Worm (Caenorhabditis elegans): ENCODE data around the gene F40G12.9.
"Not testable (repeated sequence)": the region's sequence is repeated elsewhere in the genome, so short reads cannot be mapped to it uniquely, and the experiment has no call there.

F40G12.9 gene

DNA sequence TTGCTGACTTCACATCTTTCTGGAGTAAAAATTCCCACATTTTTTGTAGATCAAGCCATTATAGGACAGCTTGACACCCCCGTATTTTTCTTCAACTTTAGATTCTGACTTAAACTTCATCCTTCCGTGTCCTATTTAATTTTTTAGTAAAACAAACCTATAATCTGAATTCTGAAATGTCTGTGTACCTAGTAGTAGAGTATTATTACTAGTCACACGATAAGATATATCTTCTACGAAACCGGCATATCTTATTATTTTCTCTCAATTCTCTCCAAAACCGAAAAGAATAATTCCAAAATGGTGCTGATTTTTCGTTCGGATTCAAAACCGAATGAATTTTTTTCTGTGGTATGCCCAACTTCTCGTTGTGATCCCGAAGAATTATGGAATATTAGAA, 11.9 kb downstream of the F40G12.9 start, which contains the start of gene F14D7.9:
F14D7.9 (plus strand) TSS at position 301 of the 400 bp plus-strand sequence.
- TF ChIP-seq ama-1 (optimal IDR thresholded peaks at IDR 0.05) (no peak), elt-2 (tag; optimal IDR thresholded peaks at IDR 0.05) (no peak), hlh-17 (GFP tag; optimal IDR thresholded peaks at IDR 0.05; ENCODE audit: borderline replicate concordance) (no peak), egl-13 (tag; optimal IDR thresholded peaks at IDR 0.05) (no peak), mef-2 (tag; optimal IDR thresholded peaks at IDR 0.05) (no peak), efl-1 (optimal IDR thresholded peaks at IDR 0.05) (no peak), efl-1 (GFP tag; optimal IDR thresholded peaks at IDR 0.05 in 1 of 2) (no peak), sox-4 (tag; optimal IDR thresholded peaks at IDR 0.05) (no peak), lin-15B (tag; optimal IDR thresholded peaks at IDR 0.05) (no peak), lsy-2 (tag; optimal IDR thresholded peaks at IDR 0.05) (no peak), efl-3 (GFP tag; optimal IDR thresholded peaks at IDR 0.05) (no peak), ceh-88 (GFP tag; IDR thresholded peaks at IDR 0.05) (no peak), fkh-8 (tag; optimal IDR thresholded peaks at IDR 0.05) (no peak), unc-98 (GFP tag; IDR thresholded peaks at IDR 0.05) (no peak), grh-1 (GFP tag; IDR thresholded peaks at IDR 0.05) (no peak), pag-3 (tag; optimal IDR thresholded peaks at IDR 0.05; ENCODE audit: borderline replicate concordance, insufficient read depth) (no peak), ztf-4 (tag; optimal IDR thresholded peaks at IDR 0.05) (no peak)

DNA sequence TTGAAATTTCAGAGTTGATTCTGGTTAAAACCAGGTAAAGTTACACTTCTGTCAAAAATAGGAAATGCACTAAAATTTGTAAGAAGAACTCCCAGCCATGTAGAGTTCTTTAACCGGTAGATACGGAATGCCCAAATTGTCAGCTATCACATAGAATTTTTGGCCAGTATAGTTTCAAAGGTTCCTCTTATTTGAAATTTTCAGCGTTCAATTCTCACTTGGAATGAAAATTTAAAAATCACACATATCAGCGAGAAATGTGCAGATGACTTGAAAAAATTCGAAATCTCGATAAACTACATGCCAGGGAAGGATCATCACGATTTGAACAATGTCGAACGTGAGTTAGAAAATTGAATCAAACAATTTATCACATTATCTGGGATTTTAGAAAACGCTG, 14.0 kb downstream of the F40G12.9 start, which contains the start of gene F14D7.3:
F14D7.3 (plus strand) TSS at position 301 of the 400 bp plus-strand sequence.
- TF ChIP-seq sptf-1 (tag; optimal IDR thresholded peaks at IDR 0.05) (no peak), dpl-1 (GFP tag; optimal IDR thresholded peaks at IDR 0.05) (no peak), mdl-1 (tag; optimal IDR thresholded peaks at IDR 0.05) (no peak), lin-14 (GFP tag; optimal IDR thresholded peaks at IDR 0.05) (no peak), isw-1 (GFP tag; IDR thresholded peaks at IDR 0.05) (no peak), ztf-4 (tag; optimal IDR thresholded peaks at IDR 0.05) (no peak), hpl-2 (GFP tag; optimal IDR thresholded peaks at IDR 0.05) (no peak)

DNA sequence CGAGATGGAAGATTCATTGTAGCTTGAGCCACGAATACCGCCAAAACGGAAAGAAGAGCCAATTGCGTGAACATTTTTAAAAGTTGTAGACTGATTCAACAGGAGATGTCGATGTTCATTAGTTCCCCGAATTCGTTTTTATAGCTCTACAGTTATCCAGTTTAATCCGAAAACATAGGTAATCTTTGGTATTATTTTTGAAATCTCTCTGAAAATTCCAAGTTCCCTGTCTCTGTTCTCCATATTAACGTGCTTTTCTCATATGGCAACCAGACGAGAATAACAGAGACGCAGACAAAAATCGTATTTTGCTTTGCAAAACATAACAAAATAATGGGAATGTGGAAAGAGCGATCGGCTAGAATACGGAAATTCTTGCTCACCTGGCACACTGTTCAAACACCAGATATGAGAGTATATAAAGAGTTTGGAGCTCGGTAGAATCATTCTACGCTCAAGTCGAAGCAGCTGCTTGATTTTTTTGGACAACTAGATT, 17.2 kb downstream of the F40G12.9 start, which contains the start of the genes spig-3 and F14D7.12:
spig-3 (minus strand) TSS at position 101 of the 496 bp plus-strand sequence.
F14D7.12 (plus strand) TSS at position 446 of the 496 bp plus-strand sequence.
- TF ChIP-seq aly-2 (tag; optimal IDR thresholded peaks at IDR 0.05) (no peak), efl-1 (optimal IDR thresholded peaks at IDR 0.05) (no peak), efl-1 (GFP tag; optimal IDR thresholded peaks at IDR 0.05 in 1 of 2) (peak in 1 of 2 experiments; percentile 49)

DNA sequence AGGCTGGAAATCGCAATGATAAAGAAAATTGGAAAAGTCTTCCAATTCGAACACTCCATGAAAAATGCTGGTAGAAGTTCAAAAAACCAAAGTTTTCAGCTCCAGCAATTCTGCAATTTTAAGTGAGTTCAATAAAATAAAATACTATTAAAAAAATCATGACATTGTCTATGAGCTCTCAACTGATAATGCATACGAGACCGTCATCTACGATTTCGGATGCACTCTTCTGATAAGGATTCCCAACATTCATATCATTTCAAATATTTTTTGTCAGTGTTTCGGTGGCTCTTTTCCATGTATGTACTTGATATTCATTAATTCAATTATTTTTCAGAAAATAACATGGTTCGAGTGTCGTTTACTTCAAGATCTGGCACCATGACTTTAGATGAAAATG, 18.6 kb downstream of the F40G12.9 start, which contains the start of gene F14D7.6:
F14D7.6 (plus strand) TSS at position 338 of the 400 bp plus-strand sequence.
- TF ChIP-seq C16A3.4 (tag; optimal IDR thresholded peaks at IDR 0.05) (no peak), elt-2 (tag; optimal IDR thresholded peaks at IDR 0.05) (peak; percentile 4)

DNA sequence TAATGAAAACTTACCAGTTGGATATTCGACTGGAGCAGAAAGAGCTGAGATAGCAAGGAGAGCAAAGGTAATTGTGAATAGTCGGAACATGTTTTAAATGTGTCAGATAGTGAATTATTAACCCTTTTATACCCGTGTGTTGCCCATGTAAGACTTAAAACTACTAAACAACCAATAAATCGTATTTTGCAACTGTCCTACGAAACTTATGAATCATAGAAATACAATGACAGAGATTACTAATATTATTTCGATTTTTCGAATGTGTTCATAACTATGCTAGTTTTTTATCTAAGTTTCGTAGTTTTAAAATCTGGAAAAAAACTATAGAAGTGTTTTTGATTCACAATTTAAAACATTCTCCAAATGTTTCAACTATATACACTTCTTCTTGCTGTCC, 24.3 kb downstream of the F40G12.9 start, which contains the start of gene spig-4:
spig-4 (minus strand) TSS at position 101 of the 400 bp plus-strand sequence.
- TF ChIP-seq ceh-88 (GFP tag; IDR thresholded peaks at IDR 0.05); nhr-90 (tag; optimal IDR thresholded peaks at IDR 0.05; ENCODE audit: poor library complexity); ceh-63 (GFP tag; optimal IDR thresholded peaks at IDR 0.05): not testable (repeated sequence)

DNA sequence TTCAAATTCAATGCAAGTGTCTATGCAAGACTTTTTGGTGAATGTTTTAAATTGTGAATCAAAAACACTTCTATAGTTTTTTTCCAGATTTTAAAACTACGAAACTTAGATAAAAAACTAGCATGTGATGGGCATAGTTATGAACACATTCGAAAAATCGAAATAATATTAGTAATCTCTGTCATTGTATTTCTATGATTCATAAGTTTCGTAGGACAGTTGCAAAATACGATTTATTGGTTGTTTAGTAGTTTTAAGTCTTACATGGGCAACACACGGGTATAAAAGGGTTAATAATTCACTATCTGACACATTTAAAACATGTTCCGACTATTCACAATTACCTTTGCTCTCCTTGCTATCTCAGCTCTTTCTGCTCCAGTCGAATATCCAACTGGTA, 25.7 kb downstream of the F40G12.9 start, which contains the start of gene spig-5:
spig-5 (plus strand) TSS at position 301 of the 400 bp plus-strand sequence.
- TF ChIP-seq unc-130 (tag; optimal IDR thresholded peaks at IDR 0.05); pag-3 (tag; optimal IDR thresholded peaks at IDR 0.05; ENCODE audit: borderline replicate concordance, insufficient read depth); sox-4 (tag; optimal IDR thresholded peaks at IDR 0.05): not testable (repeated sequence)

DNA sequence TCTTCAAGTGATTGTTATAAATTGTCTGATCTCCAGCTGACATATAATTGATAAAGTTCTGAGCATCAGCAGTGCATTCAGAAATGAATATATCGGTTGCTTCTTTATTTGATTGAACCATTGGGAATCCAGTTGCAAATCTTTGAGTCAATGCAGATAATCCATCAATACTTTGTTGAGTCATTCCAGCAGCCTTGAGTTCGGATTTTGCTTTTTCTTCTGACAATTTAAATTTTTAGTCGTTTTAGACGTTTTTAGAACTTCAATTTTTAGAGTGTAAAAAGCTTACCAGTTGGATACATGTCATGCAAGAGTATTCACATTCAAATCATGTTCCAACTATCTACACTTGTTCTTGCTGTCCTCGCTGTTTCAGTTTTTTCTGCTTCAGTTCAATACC, 27.2 kb downstream of the F40G12.9 start, which contains the start of gene F14D7.14:
F14D7.14 (plus strand) TSS at position 301 of the 400 bp plus-strand sequence.
- not testable (repeated sequence) for TF ChIP-seq nhr-76 (tag; optimal IDR thresholded peaks at IDR 0.05); aha-1 (tag; optimal IDR thresholded peaks at IDR 0.05); zip-4 (GFP tag; optimal IDR thresholded peaks at IDR 0.05)

Measured in whole organism, L1 larva.